Worm (Caenorhabditis elegans): ENCODE measurements around the gene col-9.

- TF ChIP-seq ztf-22 (GFP tag; optimal IDR thresholded peaks at IDR 0.05): no peak
- no peak for TF ChIP-seq mxl-1 (tag; optimal IDR thresholded peaks at IDR 0.05)
- TF ChIP-seq unc-62 (GFP tag; optimal IDR thresholded peaks at IDR 0.05): no peak
- no peak for TF ChIP-seq snpc-1.1 (tag; optimal IDR thresholded peaks at IDR 0.05; ENCODE audit: insufficient read depth)
- TF ChIP-seq pha-4 (tag; optimal IDR thresholded peaks at IDR 0.05): no peak
- no peak for TF ChIP-seq sea-2 (GFP tag; IDR thresholded peaks at IDR 0.05)
- no peak for TF ChIP-seq F57C9.4 (tag; optimal IDR thresholded peaks at IDR 0.05)
These were observed 46.5 kb upstream of the col-9 start for ce11 chrX:13543350-13543749.

All from whole organism, young adult.